Fruit fly (Drosophila melanogaster): ENCODE measurements around the gene CG43336.

The CG43336 gene

dm6 chr3R:15676186-15677073, 39.5 kb downstream of the CG43336 start (continued):
- TF ChIP-seq CG43689 (GFP tag; IDR thresholded peaks at IDR 0.05) (no peak), kni (GFP tag; optimal IDR thresholded peaks at IDR 0.05) (peak; percentile 56), CG13624 (GFP tag; optimal IDR thresholded peaks at IDR 0.05) (no peak), CG10431 (GFP tag; optimal IDR thresholded peaks at IDR 0.05) (peak; percentile 22), Hr51 (GFP tag; optimal IDR thresholded peaks at IDR 0.05) (peak in 1 of 2 experiments; percentile 55), CG17912 (GFP tag; optimal IDR thresholded peaks at IDR 0.05) (peak; percentile 1), CG31224 (GFP tag; IDR thresholded peaks at IDR 0.05) (no peak), CG12104 (GFP tag; optimal IDR thresholded peaks at IDR 0.05) (no peak), CG11093 (GFP tag; IDR thresholded peaks at IDR 0.05) (no peak), CG9609 (GFP tag; optimal IDR thresholded peaks at IDR 0.05) (peak; percentile 21), CG12659 (GFP tag; optimal IDR thresholded peaks at IDR 0.05) (peak; percentile 28), CG9727 (GFP tag; optimal IDR thresholded peaks at IDR 0.05) (peak; percentile 33), jumu (GFP tag; optimal IDR thresholded peaks at IDR 0.05) (peak; percentile 14), amos (GFP tag; IDR thresholded peaks at IDR 0.05; ENCODE audit: partially characterized antibody) (no peak), fd102C (GFP tag; optimal IDR thresholded peaks at IDR 0.05) (peak; percentile 13), CG1529 (GFP tag; optimal IDR thresholded peaks at IDR 0.05) (peak; percentile 59), run (tag; optimal IDR thresholded peaks at IDR 0.05) (no peak), Asciz (GFP tag; optimal IDR thresholded peaks at IDR 0.05) (peak; percentile 3), Ssrp (tag; optimal IDR thresholded peaks at IDR 0.05) (peak; percentile 27), en (GFP tag; optimal IDR thresholded peaks at IDR 0.05) (peak; percentile 72), CG16815 (GFP tag; optimal IDR thresholded peaks at IDR 0.05) (no peak), ara (GFP tag; IDR thresholded peaks at IDR 0.05) (peak; percentile 68; the same call in 1 of the 2 replicates), Hey (tag; optimal IDR thresholded peaks at IDR 0.05) (no peak), eyg (GFP tag; optimal IDR thresholded peaks at IDR 0.05) (no peak), Ada2b (GFP tag; IDR thresholded peaks at IDR 0.05) (peak; percentile 49), Xbp1 (GFP tag; optimal IDR thresholded peaks at IDR 0.05) (peak; percentile 55), CG8388 (GFP tag; optimal IDR thresholded peaks at IDR 0.05) (peak; percentile 68), oc (tag; optimal IDR thresholded peaks at IDR 0.05) (peak; percentile 37), dpn (GFP tag; optimal IDR thresholded peaks at IDR 0.05) (peak; percentile 1 to 39), CG11247 (GFP tag; IDR thresholded peaks at IDR 0.05) (peak; percentile 7; the same call in 1 of the 2 replicates), CG6689 (GFP tag; IDR thresholded peaks at IDR 0.05) (peak; percentile 61), Dbx (GFP tag; IDR thresholded peaks at IDR 0.05) (no peak), H2.0 (GFP tag; IDR thresholded peaks at IDR 0.05) (peak; percentile 39; the same call in 1 of the 2 replicates), CG14014 (GFP tag; IDR thresholded peaks at IDR 0.05) (0 out of 2 replicates have a peak, but pooled peaks have one; percentile 6), pnt (GFP tag; optimal IDR thresholded peaks at IDR 0.05) (peak; percentile 64), Kr (GFP tag; optimal IDR thresholded peaks at IDR 0.05) (peak; percentile 63), ind (GFP tag; optimal IDR thresholded peaks at IDR 0.05) (no peak), fd96Cb (tag; optimal IDR thresholded peaks at IDR 0.05) (peak; percentile 52), Oaz (GFP tag; IDR thresholded peaks at IDR 0.05) (no peak), CG34422 (GFP tag; IDR thresholded peaks at IDR 0.05) (peak; percentile 26; the same call in 1 of the 3 replicates), CG10147 (GFP tag; optimal IDR thresholded peaks at IDR 0.05) (no peak), pho (GFP tag; optimal IDR thresholded peaks at IDR 0.05) (no peak), CG9437 (GFP tag; optimal IDR thresholded peaks at IDR 0.05) (peak; percentile 14), sd (tag; optimal IDR thresholded peaks at IDR 0.05) (no peak), CG18262 (tag; optimal IDR thresholded peaks at IDR 0.05) (peak; percentile 74), lmd (GFP tag; IDR thresholded peaks at IDR 0.05) (peak; percentile 14; the same call in 1 of the 2 replicates), E2f1 (GFP tag; IDR thresholded peaks at IDR 0.05) (no peak), CG3281 (GFP tag; optimal IDR thresholded peaks at IDR 0.05) (no peak), jigr1 (GFP tag; IDR thresholded peaks at IDR 0.05) (no peak)
